Worm (Caenorhabditis elegans) whole organism, young adult: ENCODE results near the gene copd-1.

ENCODE experiments used
- B0019.2 ChIP-seq: fragments of 200-800 bp; sonication (Bioruptor generic); conservative IDR thresholded peaks from 2 replicates; pipeline ENCODE4 v1.3.6; 2022; ENCODE audit warnings: missing genetic modification reagents, missing genetic modification characterization, missing compliant biosample characterization
- ama-1 ChIP-seq, 3 experiments: fragments of 150-350 bp in 1 of 3; sonication (generic microtip) in 2 of 3; optimal IDR thresholded peaks; 2 replicates each; lab custom pipeline; 2014 to 2018; ENCODE audit warnings: missing biosample characterization in 2 of 3, missing genetic modification characterization in 2 of 3, missing genetic modification reagents in 2 of 3
- cebp-2 ChIP-seq: fragments of 200-800 bp; sonication (Bioruptor generic); IDR thresholded peaks from 2 replicates; pipeline ENCODE4 v1.3.6; 2022; ENCODE audit warnings: missing genetic modification characterization, missing compliant biosample characterization
- ceh-100 ChIP-seq: fragments of 200-800 bp; sonication (Bioruptor generic); IDR thresholded peaks from 2 replicates; pipeline ENCODE4 v1.3.6; 2022; ENCODE audit warnings: missing genetic modification reagents, missing genetic modification characterization, missing compliant biosample characterization
- let-607 ChIP-seq, 2 experiments: fragments of 200-800 bp in 1 of 2; sonication (Bioruptor generic) in 1 of 2; sonication (generic microtip) in 1 of 2; optimal IDR thresholded peaks; 2 replicates each; lab custom pipeline; 2016 to 2018; ENCODE audit warnings: mild to moderate bottlenecking in 2 of 2, missing compliant biosample characterization in 2 of 2, missing genetic modification characterization in 2 of 2, moderate library complexity in 2 of 2, missing genotype in 1 of 2
- snpc-1.1 ChIP-seq: sonication (generic microtip); optimal IDR thresholded peaks from 2 replicates; lab custom pipeline; 2017; ENCODE audit warnings: missing genetic modification characterization, mild to moderate bottlenecking, missing compliant biosample characterization, antibody characterized with exemption, moderate library complexity, missing genotype, missing genetic modification reagents; ENCODE audit not compliant: insufficient read depth
- snpc-4 ChIP-seq, 5 experiments: fragments of 150-350 bp in 1 of 5; sonication (generic microtip) in 4 of 5; optimal IDR thresholded peaks; 2 replicates each; lab custom pipeline; 2014 to 2018; ENCODE audit warnings: missing genetic modification characterization in 5 of 5, missing biosample characterization in 3 of 5, antibody characterized with exemption in 2 of 5, mild to moderate bottlenecking in 2 of 5, missing compliant biosample characterization in 2 of 5, missing genotype in 2 of 5, moderate library complexity in 2 of 5, missing genetic modification reagents in 1 of 5
- zim-3 ChIP-seq: sonication (generic microtip); optimal IDR thresholded peaks from 2 replicates; lab custom pipeline; 2017; ENCODE audit warnings: mild to moderate bottlenecking, missing genetic modification characterization, moderate library complexity, missing compliant biosample characterization
- ztf-28 ChIP-seq: fragments of 200-800 bp; sonication (Bioruptor generic); IDR thresholded peaks from 2 replicates; pipeline ENCODE4 v1.3.6; 2022; ENCODE audit warnings: missing genetic modification reagents, missing genetic modification characterization, missing compliant biosample characterization

- TF ChIP-seq ceh-100 (GFP tag; lab: Robert Waterston, UW) (no peak), ama-1 (optimal IDR thresholded peaks at IDR 0.05; lab: Kevin White, UChicago) (no peak), ama-1 (GFP tag; optimal IDR thresholded peaks at IDR 0.05; lab: Kevin White, UChicago) (no peak), snpc-1.1 (tag; lab: Kevin White, UChicago) (no peak), let-607 (tag; optimal IDR thresholded peaks at IDR 0.05; lab: Kevin White, UChicago) (no peak), B0019.2 (no peak), snpc-4 (GFP tag; optimal IDR thresholded peaks at IDR 0.05; lab: Kevin White, UChicago) (no peak), snpc-4 (tag; optimal IDR thresholded peaks at IDR 0.05; lab: Kevin White, UChicago) (no peak), zim-3 (tag; lab: Kevin White, UChicago) (no peak), ztf-28 (no peak), cebp-2 (GFP tag; lab: Robert Waterston, UW) (no peak)
Observed at ce11 chrIII:6579398-6579797, 45.4 kb downstream of the copd-1 start, which contains the start of gene F27B3.8.
